Fruit fly (Drosophila melanogaster) whole organism, embryonic: Measurements from ENCODE around the gene Hs6st.
A peak's percentile ranks its signal among the peaks of the same experiment; 100 is the strongest.

Experiments used
- Awh ChIP-seq: fragments of 200-800 bp; sonication (Bioruptor generic); IDR thresholded peaks from 2 replicates; pipeline ENCODE4, ENCODE4 v1.3.6; 2022; ENCODE audit warnings: missing biosample characterization, missing genetic modification characterization
- Blimp-1 ChIP-seq: fragments of 200-800 bp; sonication (Bioruptor generic); optimal IDR thresholded peaks from 3 replicates; lab custom pipeline; 2018; ENCODE audit warnings: missing biosample characterization, missing genetic modification characterization, mild to moderate bottlenecking, moderate library complexity, missing genetic modification reagents
- CG10209 ChIP-seq: fragments of 200-800 bp; sonication (Bioruptor generic); optimal IDR thresholded peaks from 3 replicates; lab custom pipeline; 2017; ENCODE audit warnings: missing biosample characterization, mild to moderate bottlenecking, missing genetic modification characterization, missing genetic modification reagents
- CG11085 ChIP-seq: fragments of 200-800 bp; sonication (Bioruptor generic); IDR thresholded peaks from 2 replicates; pipeline ENCODE4 v1.3.6; 2022; ENCODE audit warnings: missing biosample characterization, missing genetic modification characterization
- CG11504 ChIP-seq: fragments of 200-800 bp; sonication (Bioruptor generic); optimal IDR thresholded peaks from 3 replicates; lab custom pipeline; 2019; ENCODE audit warnings: missing biosample characterization, mild to moderate bottlenecking, missing genetic modification characterization, moderate library complexity
- CG11560 ChIP-seq: fragments of 200-800 bp; sonication (Bioruptor generic); IDR thresholded peaks from 3 replicates; pipeline ENCODE4 v1.3.6; 2022; ENCODE audit warnings: missing biosample characterization, missing genetic modification characterization
- CG12236 ChIP-seq: fragments of 200-800 bp; sonication (Bioruptor generic); optimal IDR thresholded peaks from 2 replicates; lab custom pipeline; 2016; ENCODE audit warnings: missing biosample characterization, missing genetic modification characterization
- CG13296 ChIP-seq: fragments of 200-800 bp; sonication (Bioruptor generic); optimal IDR thresholded peaks from 3 replicates; lab custom pipeline; 2018; ENCODE audit warnings: missing biosample characterization, mild to moderate bottlenecking, missing genetic modification characterization
- CG14050 ChIP-seq: fragments of 200-800 bp; sonication (Bioruptor generic); IDR thresholded peaks from 3 replicates; pipeline ENCODE4 v1.3.6; 2022; ENCODE audit warnings: missing biosample characterization, missing genetic modification characterization
- CG17829 ChIP-seq: fragments of 200-800 bp; optimal IDR thresholded peaks from 2 replicates; lab custom pipeline; 2019; ENCODE audit warnings: missing biosample characterization, mild to moderate bottlenecking, missing genetic modification characterization, moderate library complexity
- CG18011 ChIP-seq: fragments of 200-800 bp; sonication (Bioruptor generic); optimal IDR thresholded peaks from 2 replicates; lab custom pipeline; 2017; ENCODE audit warnings: missing biosample characterization, missing genetic modification characterization, mild to moderate bottlenecking, moderate library complexity, missing genotype
- CG2889 ChIP-seq: fragments of 200-800 bp; sonication (Bioruptor generic); IDR thresholded peaks from 3 replicates; pipeline ENCODE4 v1.3.6; 2022; ENCODE audit warnings: missing biosample characterization, missing genetic modification characterization
- CG34376 ChIP-seq: fragments of 200-800 bp; sonication (Bioruptor generic); optimal IDR thresholded peaks from 2 replicates; lab custom pipeline; 2018; ENCODE audit warnings: missing biosample characterization, mild to moderate bottlenecking, missing genetic modification characterization
- CG4617 ChIP-seq: fragments of 200-800 bp; sonication (Bioruptor generic); optimal IDR thresholded peaks from 3 replicates; lab custom pipeline; 2016; ENCODE audit warnings: missing biosample characterization, missing genetic modification characterization, borderline replicate concordance
- CG6654 ChIP-seq: fragments of 200-800 bp; sonication (Bioruptor generic); optimal IDR thresholded peaks from 2 replicates; lab custom pipeline; 2017; ENCODE audit warnings: missing biosample characterization, mild to moderate bottlenecking, missing genetic modification characterization
- CG7372 ChIP-seq: fragments of 200-800 bp; sonication (Bioruptor generic); IDR thresholded peaks from 2 replicates; pipeline ENCODE4 v1.3.6; 2022; ENCODE audit warnings: missing biosample characterization, missing genetic modification characterization
- CG7745 ChIP-seq: fragments of 200-800 bp; sonication (Bioruptor generic); optimal IDR thresholded peaks from 2 replicates; lab custom pipeline; 2018; ENCODE audit warnings: missing biosample characterization, mild to moderate bottlenecking, missing genetic modification characterization, moderate library complexity
- CG7928 ChIP-seq: fragments of 200-800 bp; sonication (Bioruptor generic); optimal IDR thresholded peaks from 2 replicates; lab custom pipeline; 2017; ENCODE audit warnings: missing biosample characterization, mild to moderate bottlenecking, missing genetic modification characterization
- CG8924 ChIP-seq: fragments of 200-800 bp; optimal IDR thresholded peaks from 3 replicates; lab custom pipeline; 2019; ENCODE audit warnings: missing biosample characterization, mild to moderate bottlenecking, missing genetic modification characterization, moderate library complexity
- CG9797 ChIP-seq: fragments of 200-800 bp; sonication (Bioruptor generic); optimal IDR thresholded peaks from 3 replicates; lab custom pipeline; 2018; ENCODE audit warnings: missing biosample characterization, mild to moderate bottlenecking, missing genetic modification characterization
- Fer2 ChIP-seq: fragments of 200-800 bp; sonication (Bioruptor generic); optimal IDR thresholded peaks from 2 replicates; lab custom pipeline; 2018; ENCODE audit warnings: missing biosample characterization, mild to moderate bottlenecking, missing genetic modification characterization, moderate library complexity
- GATAe ChIP-seq: fragments of 200-800 bp; sonication (Bioruptor generic); conservative IDR thresholded peaks from 2 replicates; pipeline ENCODE4 v1.3.6; 2022; ENCODE audit warnings: missing biosample characterization, missing genetic modification characterization
- Max ChIP-seq: fragments of 200-800 bp; sonication (Bioruptor generic); optimal IDR thresholded peaks from 2 replicates; lab custom pipeline; 2016; ENCODE audit warnings: missing biosample characterization, mild to moderate bottlenecking, missing genetic modification characterization
- Myb ChIP-seq: fragments of 200-800 bp; sonication (Bioruptor generic); optimal IDR thresholded peaks from 2 replicates; lab custom pipeline; 2016; ENCODE audit warnings: missing biosample characterization, missing genetic modification characterization
- NK7.1 ChIP-seq: fragments of 200-800 bp; sonication (Bioruptor generic); optimal IDR thresholded peaks from 3 replicates; lab custom pipeline; 2016; ENCODE audit warnings: missing biosample characterization, missing genetic modification characterization
- Nf-YB ChIP-seq: fragments of 200-800 bp; sonication (Bioruptor generic); optimal IDR thresholded peaks from 3 replicates; lab custom pipeline; 2019; ENCODE audit warnings: missing biosample characterization, mild to moderate bottlenecking, missing genetic modification characterization, moderate library complexity
- Ptx1 ChIP-seq: fragments of 200-800 bp; sonication (Bioruptor generic); IDR thresholded peaks from 2 replicates; pipeline ENCODE4 v1.3.6; 2022; ENCODE audit warnings: missing biosample characterization, missing genetic modification characterization
- Ravus ChIP-seq: fragments of 200-800 bp; sonication (Bioruptor generic); IDR thresholded peaks from 2 replicates; pipeline ENCODE4 v1.3.6; 2022; ENCODE audit warnings: missing biosample characterization, missing genetic modification characterization
- ab ChIP-seq: fragments of 200-800 bp; sonication (Bioruptor generic); optimal IDR thresholded peaks from 2 replicates; lab custom pipeline; 2016; ENCODE audit warnings: missing biosample characterization, missing genetic modification characterization
- ac ChIP-seq: fragments of 200-800 bp; sonication (Bioruptor generic); optimal IDR thresholded peaks from 3 replicates; lab custom pipeline; 2017; ENCODE audit warnings: missing biosample characterization, mild to moderate bottlenecking, missing genetic modification characterization
- az2 ChIP-seq: fragments of 200-800 bp; sonication (Bioruptor generic); optimal IDR thresholded peaks from 3 replicates; lab custom pipeline; 2016; ENCODE audit warnings: missing biosample characterization, missing genetic modification characterization
- bcd ChIP-seq: fragments of 200-800 bp; sonication (Bioruptor generic); optimal IDR thresholded peaks from 2 replicates; lab custom pipeline; 2017; ENCODE audit warnings: missing biosample characterization, mild to moderate bottlenecking, missing genetic modification characterization
- chinmo ChIP-seq: fragments of 200-800 bp; sonication (Bioruptor generic); IDR thresholded peaks from 4 replicates; pipeline ENCODE4 v1.3.6; 2022; ENCODE audit warnings: missing biosample characterization, missing genetic modification characterization; ENCODE audit not compliant: partially characterized antibody
- dysf ChIP-seq: fragments of 200-800 bp; sonication (Bioruptor generic); IDR thresholded peaks from 3 replicates; pipeline ENCODE4 v1.3.6; 2022; ENCODE audit warnings: missing biosample characterization, missing genetic modification characterization
- ems ChIP-seq: fragments of 200-800 bp; sonication (Bioruptor generic); optimal IDR thresholded peaks from 3 replicates; lab custom pipeline; 2016; ENCODE audit warnings: missing biosample characterization, missing genetic modification characterization
- esg ChIP-seq: fragments of 200-800 bp; sonication (Bioruptor generic); conservative IDR thresholded peaks from 2 replicates; pipeline ENCODE4 v1.3.6; 2022; ENCODE audit warnings: missing biosample characterization, missing genetic modification characterization
- ewg ChIP-seq: fragments of 200-800 bp; sonication (Bioruptor generic); optimal IDR thresholded peaks from 3 replicates; lab custom pipeline; 2017; ENCODE audit warnings: mild to moderate bottlenecking, missing biosample characterization, missing genetic modification reagents, missing genetic modification characterization
- h ChIP-seq: fragments of >200 bp; optimal IDR thresholded peaks from 2 replicates; lab custom pipeline; 2017
- hb ChIP-seq: fragments of 200-800 bp; sonication (Bioruptor generic); IDR thresholded peaks from 3 replicates; pipeline ENCODE4 v1.3.6; 2022; ENCODE audit warnings: missing biosample characterization, missing genetic modification characterization; ENCODE audit not compliant: partially characterized antibody
- hbn ChIP-seq: fragments of 200-800 bp; sonication (Bioruptor generic); IDR thresholded peaks from 2 replicates; pipeline ENCODE4 v1.3.6; 2022; ENCODE audit warnings: missing biosample characterization, missing genetic modification characterization; ENCODE audit not compliant: partially characterized antibody
- ind ChIP-seq: fragments of 200-800 bp; sonication (Bioruptor generic); optimal IDR thresholded peaks from 3 replicates; lab custom pipeline; 2016; ENCODE audit warnings: missing biosample characterization, missing genetic modification characterization
- insv ChIP-seq, 2 experiments: fragments of 200-800 bp; sonication (Bioruptor generic); optimal IDR thresholded peaks; 3 replicates each; lab custom pipeline; 2016 to 2018; ENCODE audit warnings: missing biosample characterization in 2 of 2, missing genetic modification characterization in 2 of 2
- oc ChIP-seq: fragments of 200-800 bp; sonication (Bioruptor generic); optimal IDR thresholded peaks from 2 replicates; lab custom pipeline; 2018; ENCODE audit warnings: missing biosample characterization, mild to moderate bottlenecking, missing genetic modification characterization, moderate library complexity
- pfk ChIP-seq: fragments of 200-800 bp; sonication (Bioruptor generic); optimal IDR thresholded peaks from 2 replicates; lab custom pipeline; 2018; ENCODE audit warnings: missing biosample characterization, mild to moderate bottlenecking, missing genetic modification characterization, moderate library complexity
- pros ChIP-seq: fragments of 200-800 bp; sonication (Bioruptor generic); optimal IDR thresholded peaks from 3 replicates; lab custom pipeline; 2019; ENCODE audit warnings: missing biosample characterization, mild to moderate bottlenecking, missing genetic modification characterization, moderate library complexity
- tll ChIP-seq, 2 experiments: fragments of 200-800 bp in 1 of 2; fragments of >200 bp in 1 of 2; sonication (Bioruptor generic) in 1 of 2; optimal IDR thresholded peaks; 2 replicates each; lab custom pipeline; 2017 to 2019; ENCODE audit warnings: missing biosample characterization in 2 of 2, missing genetic modification characterization in 2 of 2, mild to moderate bottlenecking in 1 of 2, moderate library complexity in 1 of 2
- vnd ChIP-seq: fragments of 200-800 bp; sonication (Bioruptor generic); IDR thresholded peaks from 3 replicates; pipeline ENCODE4 v1.3.6; 2022; ENCODE audit warnings: missing biosample characterization, missing genetic modification characterization; ENCODE audit not compliant: partially characterized antibody
- zf30C ChIP-seq: fragments of 200-800 bp; sonication (Bioruptor generic); optimal IDR thresholded peaks from 3 replicates; lab custom pipeline; 2018; ENCODE audit warnings: missing biosample characterization, mild to moderate bottlenecking, missing genetic modification characterization

Gene Hs6st

DNA sequence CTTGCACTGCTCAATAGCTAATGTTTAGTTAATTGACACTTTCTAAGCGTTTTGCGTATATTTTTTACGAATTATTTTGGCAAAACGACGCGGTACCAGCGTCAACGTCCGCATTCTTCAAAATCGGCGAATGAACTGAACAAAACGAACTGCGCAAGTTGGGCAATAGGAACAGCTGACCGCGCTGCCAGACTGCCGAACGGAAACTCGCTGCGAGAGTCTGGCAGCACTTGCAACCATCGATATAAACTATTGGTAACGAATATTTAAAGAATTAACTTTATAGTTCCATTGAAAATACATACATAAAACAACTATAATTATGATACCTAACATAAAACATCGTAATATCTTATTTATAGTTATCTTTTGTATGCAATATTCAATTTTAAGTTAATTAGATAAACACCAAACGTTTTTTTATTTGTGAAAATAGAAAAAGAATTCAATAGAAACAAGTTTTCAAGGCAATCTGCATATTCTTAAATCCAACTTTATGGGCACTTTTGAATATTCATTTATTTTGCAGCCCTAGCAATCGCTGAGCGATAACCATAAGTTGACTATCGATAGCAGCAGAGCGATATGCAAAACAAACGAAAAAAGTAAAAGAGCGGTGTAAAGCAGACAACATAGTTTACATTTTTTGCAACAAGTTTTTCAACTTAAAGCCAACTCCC, at the start of gene Hs6st, which contains the start of gene MED25 (continued):
- no peak for TF ChIP-seq ems (GFP tag; lab: Kevin White, UChicago)
- 0 out of 2 replicates have a peak, but pooled peaks have one; percentile 15 for TF ChIP-seq Ptx1 (GFP tag; lab: Robert Waterston, UW)
- TF ChIP-seq CG14050 (GFP tag; lab: Robert Waterston, UW): peak; percentile 52; the same call in 2 of the 3 replicates
- no peak for TF ChIP-seq GATAe (GFP tag; lab: Robert Waterston, UW)
- peak; percentile 67 for TF ChIP-seq CG13296 (GFP tag; lab: Kevin White, UChicago)
- 0 out of 2 replicates have a peak, but pooled peaks have one; percentile 5 for TF ChIP-seq CG7372
- no peak for TF ChIP-seq ab (GFP tag; lab: Kevin White, UChicago)
- TF ChIP-seq CG11560 (tag; lab: Robert Waterston, UW): no peak
- peak; percentile 14 for TF ChIP-seq pfk
- TF ChIP-seq CG7745 (tag; lab: Kevin White, UChicago): no peak
- TF ChIP-seq bcd (GFP tag; lab: Kevin White, UChicago): peak; percentile 50
- peak; percentile 44 for TF ChIP-seq Max
- TF ChIP-seq vnd (GFP tag; lab: Robert Waterston, UW): peak; percentile 65
- peak; percentile 59 for TF ChIP-seq CG34376 (GFP tag; lab: Kevin White, UChicago)
- no peak for TF ChIP-seq oc
- TF ChIP-seq CG12236: no peak
- TF ChIP-seq Fer2: peak; percentile 56
- peak in 1 of 2 experiments; percentile 48 for TF ChIP-seq insv (GFP tag; optimal IDR thresholded peaks at IDR 0.05; lab: Kevin White, UChicago)
- TF ChIP-seq chinmo (GFP tag; lab: Robert Waterston, UW): 0 out of 4 replicates have a peak, but pooled peaks have one; percentile 55
- TF ChIP-seq Blimp-1 (GFP tag; lab: Kevin White, UChicago): peak; percentile 69
- peak; percentile 25 for TF ChIP-seq CG4617 (GFP tag; lab: Kevin White, UChicago)
- TF ChIP-seq dysf (GFP tag; lab: Robert Waterston, UW): 0 out of 3 replicates have a peak, but pooled peaks have one; percentile 29
- peak in 1 of 2 experiments; percentile 14 for TF ChIP-seq tll (GFP tag; optimal IDR thresholded peaks at IDR 0.05; lab: Kevin White, UChicago)
- TF ChIP-seq ac (GFP tag; lab: Kevin White, UChicago): no peak
- TF ChIP-seq CG2889: no peak
- peak; percentile 51 for TF ChIP-seq CG11504 (tag; lab: Kevin White, UChicago)
- TF ChIP-seq CG6654: no peak
- peak; percentile 93 for TF ChIP-seq CG7928 (GFP tag; lab: Kevin White, UChicago)
- TF ChIP-seq h (lab: Kevin White, UChicago): no peak
- TF ChIP-seq CG11085 (GFP tag; lab: Robert Waterston, UW): peak; percentile 32; the same call in 1 of the 2 replicates
- TF ChIP-seq Myb: peak; percentile 69
- TF ChIP-seq CG10209 (GFP tag; lab: Kevin White, UChicago): no peak
- peak; percentile 2 for TF ChIP-seq NK7.1 (GFP tag; lab: Kevin White, UChicago)
- peak; percentile 81 for TF ChIP-seq ewg (GFP tag; lab: Kevin White, UChicago)
- peak; percentile 43 for TF ChIP-seq CG17829 (tag; lab: Kevin White, UChicago)
- TF ChIP-seq CG9797 (GFP tag; lab: Kevin White, UChicago): peak; percentile 52
- no peak for TF ChIP-seq esg (GFP tag; lab: Robert Waterston, UW)
- peak; percentile 63 for TF ChIP-seq CG8924 (tag; lab: Kevin White, UChicago)
- 0 out of 2 replicates have a peak, but pooled peaks have one; percentile 13 for TF ChIP-seq Awh (GFP tag; lab: Robert Waterston, UW)
- TF ChIP-seq Ravus (GFP tag; lab: Robert Waterston, UW): no peak
- TF ChIP-seq az2: peak; percentile 24
- no peak for TF ChIP-seq CG18011
- TF ChIP-seq pros (GFP tag; lab: Kevin White, UChicago): no peak
- no peak for TF ChIP-seq zf30C (GFP tag; lab: Kevin White, UChicago)
- peak; percentile 57 for TF ChIP-seq hbn (GFP tag; lab: Robert Waterston, UW)
- TF ChIP-seq Nf-YB (GFP tag; lab: Kevin White, UChicago): no peak
- peak; percentile 63; the same call in 1 of the 3 replicates for TF ChIP-seq hb (GFP tag; lab: Robert Waterston, UW)
- TF ChIP-seq ind (GFP tag; lab: Kevin White, UChicago): peak; percentile 74
